Worm (Caenorhabditis elegans) whole organism, L4 larva: ENCODE data around the gene clec-56.

ENCODE experiments used
- R02D3.7 ChIP-seq: fragments of 150-350 bp; sonication (generic microtip); optimal IDR thresholded peaks from 3 replicates; lab custom pipeline; 2014; ENCODE audit warnings: missing biosample characterization, missing genetic modification characterization
- ama-1 ChIP-seq: fragments of 150-350 bp; optimal IDR thresholded peaks from 2 replicates; lab custom pipeline; 2014; ENCODE audit warnings: inconsistent platforms, mixed read lengths
- daf-8 ChIP-seq: fragments of 200-800 bp; sonication (Bioruptor generic); IDR thresholded peaks from 2 replicates; pipeline ENCODE4 v1.3.6; 2022; ENCODE audit warnings: missing genetic modification characterization, missing compliant biosample characterization
- fos-1 ChIP-seq: fragments of 150-350 bp; optimal IDR thresholded peaks from 2 replicates; lab custom pipeline; 2014; ENCODE audit warnings: missing biosample characterization, missing genetic modification characterization
- hmg-1.1 ChIP-seq: fragments of 200-800 bp; sonication (Bioruptor generic); IDR thresholded peaks from 2 replicates; pipeline ENCODE4 v1.3.6; 2022; ENCODE audit warnings: missing genetic modification reagents, missing genetic modification characterization, missing compliant biosample characterization
- lin-39 ChIP-seq: fragments of 150-350 bp; optimal IDR thresholded peaks from 2 replicates; lab custom pipeline; 2014; ENCODE audit warnings: missing biosample characterization, missing genetic modification reagents, missing genetic modification characterization
- nhr-76 ChIP-seq: fragments of 150-350 bp; optimal IDR thresholded peaks from 2 replicates; lab custom pipeline; 2014; ENCODE audit warnings: missing biosample characterization, missing genetic modification characterization
- skn-1 ChIP-seq: fragments of 150-350 bp; optimal IDR thresholded peaks from 2 replicates; lab custom pipeline; 2014; ENCODE audit warnings: missing biosample characterization, missing genetic modification characterization

ce11 chrV:14449397-14449796, 24.8 kb upstream of the clec-56 start, which contains the start of gene F23B12.7:
- no peak for TF ChIP-seq daf-8 (GFP tag; lab: Robert Waterston, UW)
- TF ChIP-seq ama-1 (lab: Kevin White, UChicago), result peak; percentile 12
- no peak for TF ChIP-seq nhr-76
- no peak for TF ChIP-seq skn-1 (tag; lab: Kevin White, UChicago)
- no peak for TF ChIP-seq R02D3.7
- TF ChIP-seq fos-1, result no peak
- TF ChIP-seq hmg-1.1, result no peak
- TF ChIP-seq lin-39 (tag; lab: Kevin White, UChicago), result no peak
